Fruit fly (Drosophila melanogaster) whole organism, prepupa: ENCODE measurements around the gene Mgstl.

Experiments used
- Blimp-1 ChIP-seq: fragments of 200-800 bp; sonication (Bioruptor generic); optimal IDR thresholded peaks from 3 replicates; lab custom pipeline; 2017; ENCODE audit warnings: missing biosample characterization, missing genetic modification characterization, mild to moderate bottlenecking, moderate library complexity, missing genetic modification reagents
- CG10669 ChIP-seq: fragments of 200-800 bp; sonication (Bioruptor generic); optimal IDR thresholded peaks from 3 replicates; lab custom pipeline; 2018; ENCODE audit warnings: missing biosample characterization, mild to moderate bottlenecking, missing genetic modification characterization, moderate library complexity
- CG11294 ChIP-seq: fragments of 200-800 bp; sonication (Bioruptor generic); IDR thresholded peaks from 2 replicates; pipeline ENCODE4 v1.3.6; 2022; ENCODE audit warnings: missing biosample characterization, missing genetic modification characterization
- CG11762 ChIP-seq: fragments of 200-800 bp; sonication (Bioruptor generic); optimal IDR thresholded peaks from 3 replicates; lab custom pipeline; 2016; ENCODE audit warnings: missing biosample characterization, missing genetic modification characterization; ENCODE audit not compliant: insufficient read depth
- CG11902 ChIP-seq: fragments of 200-800 bp; sonication (Bioruptor generic); optimal IDR thresholded peaks from 3 replicates; lab custom pipeline; 2016; ENCODE audit warnings: missing biosample characterization, missing genetic modification characterization
- CG1621 ChIP-seq: fragments of 200-800 bp; sonication (Bioruptor generic); optimal IDR thresholded peaks from 3 replicates; lab custom pipeline; 2018; ENCODE audit warnings: missing biosample characterization, mild to moderate bottlenecking, missing genetic modification characterization
- CG16779 ChIP-seq: fragments of 200-800 bp; sonication (Bioruptor generic); optimal IDR thresholded peaks from 3 replicates; lab custom pipeline; 2017; ENCODE audit warnings: missing biosample characterization, mild to moderate bottlenecking, missing genetic modification characterization
- CG3032 ChIP-seq: fragments of 200-800 bp; optimal IDR thresholded peaks from 2 replicates; lab custom pipeline; 2019; ENCODE audit warnings: missing biosample characterization, mild to moderate bottlenecking, missing genetic modification characterization, moderate library complexity
- CG31627 ChIP-seq: fragments of 200-800 bp; sonication (Bioruptor generic); optimal IDR thresholded peaks from 3 replicates; lab custom pipeline; 2016; ENCODE audit warnings: missing biosample characterization, missing genetic modification characterization
- CG32006 ChIP-seq: fragments of 200-800 bp; sonication (Bioruptor generic); optimal IDR thresholded peaks from 3 replicates; lab custom pipeline; 2017; ENCODE audit warnings: missing biosample characterization, mild to moderate bottlenecking, missing genetic modification characterization
- CG34406 ChIP-seq: fragments of 200-800 bp; sonication (Bioruptor generic); optimal IDR thresholded peaks from 3 replicates; lab custom pipeline; 2016; ENCODE audit warnings: missing biosample characterization, missing genetic modification characterization
- CG3919 ChIP-seq: fragments of 200-800 bp; sonication (Bioruptor generic); optimal IDR thresholded peaks from 3 replicates; lab custom pipeline; 2016; ENCODE audit warnings: missing biosample characterization, missing genetic modification characterization
- CG4318 ChIP-seq: fragments of 200-800 bp; sonication (Bioruptor generic); optimal IDR thresholded peaks from 3 replicates; lab custom pipeline; 2017; ENCODE audit warnings: missing biosample characterization, mild to moderate bottlenecking, missing genetic modification characterization
- CG6276 ChIP-seq: fragments of 200-800 bp; sonication (Bioruptor generic); optimal IDR thresholded peaks from 2 replicates; lab custom pipeline; 2017; ENCODE audit warnings: missing biosample characterization, mild to moderate bottlenecking, missing genetic modification characterization
- CG7368 ChIP-seq: fragments of 200-800 bp; sonication (Bioruptor generic); optimal IDR thresholded peaks from 3 replicates; lab custom pipeline; 2016; ENCODE audit warnings: missing biosample characterization, missing genetic modification characterization
- CG8119 ChIP-seq: fragments of 200-800 bp; sonication (Bioruptor generic); IDR thresholded peaks from 3 replicates; pipeline ENCODE4 v1.3.6; 2022; ENCODE audit warnings: missing biosample characterization, missing genetic modification characterization
- CG8319 ChIP-seq: fragments of 200-800 bp; sonication (Bioruptor generic); optimal IDR thresholded peaks from 3 replicates; lab custom pipeline; 2016; ENCODE audit warnings: missing biosample characterization, missing genetic modification characterization
- CG9139 ChIP-seq: fragments of 200-800 bp; sonication (Bioruptor generic); optimal IDR thresholded peaks from 3 replicates; lab custom pipeline; 2017; ENCODE audit warnings: missing biosample characterization, mild to moderate bottlenecking, missing genetic modification characterization
- Eip75B ChIP-seq: fragments of 200-800 bp; sonication (Bioruptor generic); optimal IDR thresholded peaks from 3 replicates; lab custom pipeline; 2016; ENCODE audit warnings: missing biosample characterization, missing genetic modification characterization
- Eip78C ChIP-seq: fragments of 200-800 bp; sonication (Bioruptor generic); peaks from one replicate; lab custom pipeline; 2016; ENCODE audit warnings: missing biosample characterization, missing genetic modification characterization
- Eip93F ChIP-seq: fragments of 200-800 bp; sonication (Bioruptor generic); optimal IDR thresholded peaks from 2 replicates; lab custom pipeline; 2016; ENCODE audit warnings: missing biosample characterization, mild to moderate bottlenecking, missing genetic modification characterization
- Ets96B ChIP-seq: fragments of 200-800 bp; optimal IDR thresholded peaks from 2 replicates; lab custom pipeline; 2019; ENCODE audit warnings: missing biosample characterization, mild to moderate bottlenecking, missing genetic modification characterization, moderate library complexity
- Gug ChIP-seq: fragments of 200-800 bp; sonication (Bioruptor generic); IDR thresholded peaks from 2 replicates; pipeline ENCODE4 v1.3.6; 2022; ENCODE audit warnings: missing biosample characterization, missing genetic modification characterization
- Hr38 ChIP-seq: sonication (Bioruptor generic); optimal IDR thresholded peaks from 2 replicates; lab custom pipeline; 2016; ENCODE audit warnings: missing biosample characterization, missing genetic modification characterization
- Hr39 ChIP-seq: fragments of 200-800 bp; sonication (Bioruptor generic); optimal IDR thresholded peaks from 2 replicates; lab custom pipeline; 2016; ENCODE audit warnings: missing biosample characterization, missing genetic modification characterization
- Hr4 ChIP-seq: fragments of 200-800 bp; sonication (Bioruptor generic); optimal IDR thresholded peaks from 3 replicates; lab custom pipeline; 2016; ENCODE audit warnings: missing biosample characterization, missing genetic modification characterization
- Lpt ChIP-seq: fragments of 200-800 bp; sonication (Bioruptor generic); optimal IDR thresholded peaks from 3 replicates; lab custom pipeline; 2016; ENCODE audit warnings: missing biosample characterization, missing genetic modification characterization
- OdsH ChIP-seq: fragments of 200-800 bp; sonication (Bioruptor generic); optimal IDR thresholded peaks from 3 replicates; lab custom pipeline; 2016; ENCODE audit warnings: missing biosample characterization, missing genetic modification characterization
- Smox ChIP-seq: fragments of 200-800 bp; sonication (Bioruptor generic); optimal IDR thresholded peaks from 3 replicates; lab custom pipeline; 2016; ENCODE audit warnings: missing biosample characterization, missing genetic modification characterization
- Sox14 ChIP-seq: fragments of 200-800 bp; sonication (Bioruptor generic); optimal IDR thresholded peaks from 3 replicates; lab custom pipeline; 2016; ENCODE audit warnings: missing biosample characterization, missing genetic modification characterization
- Sox15 ChIP-seq: fragments of 200-800 bp; sonication (Bioruptor generic); optimal IDR thresholded peaks from 3 replicates; lab custom pipeline; 2016; ENCODE audit warnings: missing biosample characterization, missing genetic modification characterization
- cyc ChIP-seq: fragments of 200-800 bp; sonication (Bioruptor generic); optimal IDR thresholded peaks from 3 replicates; lab custom pipeline; 2016; ENCODE audit warnings: missing biosample characterization, missing genetic modification characterization
- dac ChIP-seq: fragments of 200-800 bp; sonication (Bioruptor generic); optimal IDR thresholded peaks from 2 replicates; lab custom pipeline; 2017; ENCODE audit warnings: missing biosample characterization, mild to moderate bottlenecking, missing genetic modification characterization
- eg ChIP-seq: fragments of 200-800 bp; sonication (Bioruptor generic); IDR thresholded peaks from 3 replicates; pipeline ENCODE4 v1.3.6; 2022; ENCODE audit warnings: missing biosample characterization, missing genetic modification characterization
- esn ChIP-seq: fragments of 200-800 bp; sonication (Bioruptor generic); optimal IDR thresholded peaks from 2 replicates; lab custom pipeline; 2016; ENCODE audit warnings: missing biosample characterization, mild to moderate bottlenecking, missing genetic modification characterization, moderate library complexity
- fd59A ChIP-seq: fragments of 200-800 bp; sonication (Bioruptor generic); optimal IDR thresholded peaks from 2 replicates; lab custom pipeline; 2017; ENCODE audit warnings: missing biosample characterization, mild to moderate bottlenecking, missing genetic modification characterization, missing genetic modification reagents
- fd85E ChIP-seq: fragments of 200-800 bp; sonication (Bioruptor generic); optimal IDR thresholded peaks from 3 replicates; lab custom pipeline; 2016; ENCODE audit warnings: missing biosample characterization, missing genetic modification characterization
- net ChIP-seq: fragments of 200-800 bp; sonication (Bioruptor generic); optimal IDR thresholded peaks from 3 replicates; lab custom pipeline; 2016; ENCODE audit warnings: missing biosample characterization, missing genetic modification characterization
- pdm3 ChIP-seq: fragments of 200-800 bp; sonication (Bioruptor generic); optimal IDR thresholded peaks from 3 replicates; lab custom pipeline; 2016; ENCODE audit warnings: missing biosample characterization, missing genetic modification characterization
- salr ChIP-seq, 2 experiments: fragments of 200-800 bp; sonication (Bioruptor generic); optimal IDR thresholded peaks; 3 replicates each; lab custom pipeline; 2016 to 2018; ENCODE audit warnings: missing biosample characterization in 2 of 2, missing genetic modification characterization in 2 of 2, mild to moderate bottlenecking in 1 of 2
- ss ChIP-seq, 2 experiments: fragments of 200-800 bp; sonication (Bioruptor generic); optimal IDR thresholded peaks; 2 replicates in 1 of 2; 3 replicates in 1 of 2; lab custom pipeline; 2017 to 2018; ENCODE audit warnings: mild to moderate bottlenecking in 2 of 2, missing biosample characterization in 2 of 2, missing genetic modification characterization in 2 of 2, moderate library complexity in 1 of 2
- svp ChIP-seq: fragments of 200-800 bp; sonication (Bioruptor generic); peaks from one replicate; lab custom pipeline; 2016; ENCODE audit warnings: missing biosample characterization, missing genetic modification characterization
- topi ChIP-seq: fragments of 200-800 bp; sonication (Bioruptor generic); optimal IDR thresholded peaks from 3 replicates; lab custom pipeline; 2016; ENCODE audit warnings: missing biosample characterization, missing genetic modification characterization
- vri ChIP-seq: fragments of 200-800 bp; sonication (Bioruptor generic); optimal IDR thresholded peaks from 3 replicates; lab custom pipeline; 2016; ENCODE audit warnings: missing biosample characterization, mild to moderate bottlenecking, missing genetic modification characterization

Mgstl gene

dm6 chrX:21035938-21036324, 6.0 kb upstream of the Mgstl start (continued):
- TF ChIP-seq esn (GFP tag; lab: Kevin White, UChicago) (peak; percentile 32), ss (GFP tag; optimal IDR thresholded peaks at IDR 0.05; lab: Kevin White, UChicago) (no peak), Eip93F (GFP tag; lab: Kevin White, UChicago) (no peak), CG1621 (tag; lab: Kevin White, UChicago) (peak; percentile 3), CG34406 (GFP tag; lab: Kevin White, UChicago) (peak; percentile 0), Eip78C (peak; percentile 61), Ets96B (no peak)

- TF ChIP-seq Eip75B (GFP tag; lab: Kevin White, UChicago) (no peak), topi (no peak), Hr4 (GFP tag; lab: Kevin White, UChicago) (no peak), CG7368 (GFP tag; lab: Kevin White, UChicago) (no peak), CG11902 (GFP tag; lab: Kevin White, UChicago) (no peak), Hr39 (GFP tag; lab: Kevin White, UChicago) (no peak), dac (GFP tag; lab: Kevin White, UChicago) (no peak), esn (GFP tag; lab: Kevin White, UChicago) (no peak), fd59A (GFP tag; lab: Kevin White, UChicago) (no peak)
Observed at dm6 chrX:21040505-21040904, 1.4 kb upstream of the Mgstl start, which contains the start of gene CG15449. TSS of gene CG15449 (minus strand) at chrX:21040605.

dm6 chrX:21042638-21043513, 951 bp downstream of the Mgstl start:
- peak; percentile 71 for TF ChIP-seq pdm3
- TF ChIP-seq CG8319 (GFP tag; lab: Kevin White, UChicago): peak; percentile 37
- TF ChIP-seq CG32006: peak; percentile 88
- TF ChIP-seq OdsH (GFP tag; lab: Kevin White, UChicago): peak; percentile 84
- peak; percentile 56 to 67 for TF ChIP-seq salr (GFP tag; optimal IDR thresholded peaks at IDR 0.05; lab: Kevin White, UChicago)
- TF ChIP-seq CG11294 (GFP tag; lab: Robert Waterston, UW): peak; percentile 85
- TF ChIP-seq Gug (GFP tag; lab: Robert Waterston, UW): peak; percentile 90
- peak; percentile 92 for TF ChIP-seq Eip78C
- peak; percentile 94 for TF ChIP-seq CG8119 (GFP tag; lab: Robert Waterston, UW)
- peak; percentile 82 for TF ChIP-seq CG4318 (GFP tag; lab: Kevin White, UChicago)
- peak; percentile 90 for TF ChIP-seq CG3032 (tag; lab: Kevin White, UChicago)
- peak; percentile 28 for TF ChIP-seq Hr39 (GFP tag; lab: Kevin White, UChicago)
- TF ChIP-seq vri (GFP tag; lab: Kevin White, UChicago): peak; percentile 65
- peak; percentile 84 for TF ChIP-seq esn (GFP tag; lab: Kevin White, UChicago)
- peak; percentile 79 for TF ChIP-seq CG11762 (GFP tag; lab: Kevin White, UChicago)
- TF ChIP-seq ss (GFP tag; optimal IDR thresholded peaks at IDR 0.05; lab: Kevin White, UChicago): peak; percentile 79 to 87
- peak; percentile 90 for TF ChIP-seq CG6276 (GFP tag; lab: Kevin White, UChicago)
- TF ChIP-seq Sox15: peak; percentile 66
- TF ChIP-seq CG9139 (GFP tag; lab: Kevin White, UChicago): peak; percentile 72
- TF ChIP-seq net (GFP tag; lab: Kevin White, UChicago): peak; percentile 76
- TF ChIP-seq Hr4 (GFP tag; lab: Kevin White, UChicago): peak; percentile 74
- peak; percentile 87 for TF ChIP-seq CG3919 (GFP tag; lab: Kevin White, UChicago)
- TF ChIP-seq fd59A (GFP tag; lab: Kevin White, UChicago): peak; percentile 68
- TF ChIP-seq fd85E (GFP tag; lab: Kevin White, UChicago): no peak
- peak; percentile 63 for TF ChIP-seq Blimp-1 (GFP tag; lab: Kevin White, UChicago)
- TF ChIP-seq CG10669 (GFP tag; lab: Kevin White, UChicago): peak; percentile 83
- peak; percentile 66 for TF ChIP-seq Smox (GFP tag; lab: Kevin White, UChicago)
- peak; percentile 79 for TF ChIP-seq CG16779
- peak; percentile 92 for TF ChIP-seq Ets96B
- TF ChIP-seq Lpt (GFP tag; lab: Kevin White, UChicago): peak; percentile 76
- peak; percentile 68 for TF ChIP-seq CG11902 (GFP tag; lab: Kevin White, UChicago)
- TF ChIP-seq cyc (GFP tag; lab: Kevin White, UChicago): peak; percentile 65
- peak; percentile 96 for TF ChIP-seq eg (GFP tag; lab: Robert Waterston, UW)
- TF ChIP-seq CG31627 (GFP tag; lab: Kevin White, UChicago): peak; percentile 37
- peak; percentile 86 for TF ChIP-seq CG34406 (GFP tag; lab: Kevin White, UChicago)
- TF ChIP-seq Sox14 (GFP tag; lab: Kevin White, UChicago): peak; percentile 69
- peak; percentile 86 for TF ChIP-seq svp
- TF ChIP-seq Hr38 (GFP tag; lab: Kevin White, UChicago): no peak
